Worm (Caenorhabditis elegans): ENCODE data around the gene dylt-3.

dylt-3 gene

DNA sequence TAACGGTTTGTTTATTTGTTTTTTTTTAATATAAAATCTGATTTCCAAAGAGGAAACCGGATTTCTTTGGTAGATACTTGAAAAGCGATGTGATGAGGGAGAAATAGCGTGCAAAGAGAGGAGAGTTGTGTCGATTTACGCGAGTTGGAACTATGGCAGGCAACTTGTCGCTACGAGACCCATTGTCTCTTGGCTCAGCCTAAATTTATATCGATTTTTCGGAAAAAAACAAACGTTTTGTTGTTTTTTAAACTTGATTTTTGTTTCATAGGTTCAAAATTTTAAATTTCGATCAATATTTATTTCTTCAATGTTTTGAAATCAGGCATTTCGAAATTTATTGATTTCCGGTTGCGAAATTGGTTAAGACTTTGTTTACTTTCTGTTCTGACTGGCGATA is 34.9 kb downstream of the dylt-3 start, which contains the start of gene M110.3:
TSS of gene M110.3 (minus strand) at position 184 of the 400 bp plus-strand sequence.
- TF ChIP-seq nhr-237 (tag; optimal IDR thresholded peaks at IDR 0.05) = peak; percentile 49
- TF ChIP-seq bed-3 (GFP tag; optimal IDR thresholded peaks at IDR 0.05) = no peak
- TF ChIP-seq drap-1 (GFP tag; optimal IDR thresholded peaks at IDR 0.05) = no peak
- no peak for TF ChIP-seq ceh-43 (GFP tag; optimal IDR thresholded peaks at IDR 0.05)
- TF ChIP-seq elt-1 (tag; optimal IDR thresholded peaks at IDR 0.05; ENCODE audit: borderline replicate concordance, insufficient read depth) = no peak
- peak; percentile 77 for TF ChIP-seq ces-1 (GFP tag; optimal IDR thresholded peaks at IDR 0.05)
- no peak for TF ChIP-seq sptf-1 (tag; optimal IDR thresholded peaks at IDR 0.05)
- TF ChIP-seq pha-4 (tag; optimal IDR thresholded peaks at IDR 0.05) = peak; percentile 22
- TF ChIP-seq flh-1 (GFP tag; optimal IDR thresholded peaks at IDR 0.05) = no peak
- TF ChIP-seq nhr-28 (tag; optimal IDR thresholded peaks at IDR 0.05) = no peak
- no peak for TF ChIP-seq nhr-76 (tag; optimal IDR thresholded peaks at IDR 0.05)
- no peak for TF ChIP-seq cnd-1 (tag; optimal IDR thresholded peaks at IDR 0.05)
- no peak for TF ChIP-seq ztf-11 (tag; optimal IDR thresholded peaks at IDR 0.05)
- no peak for TF ChIP-seq unc-62 (GFP tag; optimal IDR thresholded peaks at IDR 0.05)
- no peak for TF ChIP-seq mab-5 (tag; optimal IDR thresholded peaks at IDR 0.05)
- TF ChIP-seq ham-2 (GFP tag; optimal IDR thresholded peaks at IDR 0.05) = no peak
- TF ChIP-seq snpc-4 (tag; optimal IDR thresholded peaks at IDR 0.05) = no peak
- no peak for TF ChIP-seq mls-2 (tag; optimal IDR thresholded peaks at IDR 0.05)
- no peak for TF ChIP-seq sem-2 (GFP tag; optimal IDR thresholded peaks at IDR 0.05)
- TF ChIP-seq lsy-2 (tag; optimal IDR thresholded peaks at IDR 0.05) = peak; percentile 26
- TF ChIP-seq lin-32 (GFP tag; optimal IDR thresholded peaks at IDR 0.05) = no peak
- no peak for TF ChIP-seq ceh-83 (GFP tag; optimal IDR thresholded peaks at IDR 0.05)
- peak; percentile 40 for TF ChIP-seq ceh-39 (tag; optimal IDR thresholded peaks at IDR 0.05)
- TF ChIP-seq nhr-12 (tag; optimal IDR thresholded peaks at IDR 0.05) = no peak
- TF ChIP-seq mep-1 (tag; optimal IDR thresholded peaks at IDR 0.05) = peak; percentile 72
- no peak for TF ChIP-seq M03D4.4 (tag; optimal IDR thresholded peaks at IDR 0.05)
- TF ChIP-seq blmp-1 (tag; optimal IDR thresholded peaks at IDR 0.05) = no peak
- no peak for TF ChIP-seq tbx-8 (GFP tag; optimal IDR thresholded peaks at IDR 0.05)
- TF ChIP-seq nhr-2 (tag; optimal IDR thresholded peaks at IDR 0.05) = no peak
- TF ChIP-seq lin-13 (tag; optimal IDR thresholded peaks at IDR 0.05) = no peak
- peak; percentile 20 for TF ChIP-seq hlh-1 (tag; optimal IDR thresholded peaks at IDR 0.05)
- peak; percentile 41 for TF ChIP-seq unc-120 (tag; optimal IDR thresholded peaks at IDR 0.05; ENCODE audit: poor library complexity, severe bottlenecking)
- no peak for TF ChIP-seq elt-3 (tag; optimal IDR thresholded peaks at IDR 0.05)

DNA sequence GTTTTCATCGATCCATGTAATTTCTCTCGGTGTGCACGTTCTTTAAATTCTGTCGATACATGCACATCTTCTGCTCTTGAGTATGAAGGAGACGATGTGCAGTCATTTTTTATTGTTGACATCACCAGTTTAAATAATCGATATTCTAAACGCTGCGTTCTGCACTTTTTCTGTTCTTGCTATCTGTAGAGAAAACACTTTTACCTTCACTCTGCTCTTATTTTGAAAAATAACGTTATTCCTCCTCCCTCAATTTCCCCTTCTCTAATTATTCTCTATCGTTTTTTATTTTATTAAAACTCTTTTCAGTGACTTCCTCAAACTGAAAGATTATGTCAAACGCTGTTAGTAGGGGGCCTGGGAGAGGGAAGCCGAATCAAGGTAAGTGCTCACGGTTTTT is 35.4 kb downstream of the dylt-3 start, which contains the start of gene ifg-1:
TSS of gene ifg-1 (plus strand) at position 301 of the 400 bp plus-strand sequence.
- TF ChIP-seq nhr-76 (tag; optimal IDR thresholded peaks at IDR 0.05) (no peak), zip-8 (tag; optimal IDR thresholded peaks at IDR 0.05) (no peak), tbx-8 (GFP tag; optimal IDR thresholded peaks at IDR 0.05) (no peak), ceh-83 (GFP tag; optimal IDR thresholded peaks at IDR 0.05) (no peak), sptf-1 (tag; optimal IDR thresholded peaks at IDR 0.05) (no peak), nhr-237 (tag; optimal IDR thresholded peaks at IDR 0.05) (no peak)

DNA sequence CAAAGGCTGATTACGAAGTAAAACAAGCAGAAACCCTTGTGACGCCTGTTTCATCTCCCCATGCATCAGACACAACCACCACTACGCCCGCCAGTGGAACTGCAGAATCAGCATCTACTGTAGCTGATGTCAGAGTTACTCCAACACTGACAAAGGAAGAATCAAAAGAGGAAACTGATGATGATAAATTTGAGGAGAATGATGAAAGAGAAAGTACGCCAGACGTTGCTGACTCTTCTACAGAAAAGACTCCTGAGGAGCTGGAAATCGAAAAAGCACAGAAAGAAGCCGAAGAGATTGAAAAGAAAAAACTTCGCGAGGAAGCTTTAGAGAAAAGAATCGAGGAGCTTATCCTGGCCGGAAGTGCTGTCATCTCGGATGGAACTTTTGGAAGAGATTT is 36.7 kb downstream of the dylt-3 start:
- TF ChIP-seq tbx-8 (GFP tag; optimal IDR thresholded peaks at IDR 0.05) = no peak
- TF ChIP-seq nhr-28 (tag; optimal IDR thresholded peaks at IDR 0.05) = no peak
- TF ChIP-seq flh-1 (GFP tag; optimal IDR thresholded peaks at IDR 0.05) = no peak
- TF ChIP-seq lin-32 (GFP tag; optimal IDR thresholded peaks at IDR 0.05) = no peak
- no peak for TF ChIP-seq elt-1 (tag; optimal IDR thresholded peaks at IDR 0.05; ENCODE audit: borderline replicate concordance, insufficient read depth)
- no peak for TF ChIP-seq nhr-76 (tag; optimal IDR thresholded peaks at IDR 0.05)
- no peak for TF ChIP-seq nhr-237 (tag; optimal IDR thresholded peaks at IDR 0.05)
- TF ChIP-seq ztf-11 (tag; optimal IDR thresholded peaks at IDR 0.05) = no peak
- no peak for TF ChIP-seq mab-5 (tag; optimal IDR thresholded peaks at IDR 0.05)
- TF ChIP-seq blmp-1 (tag; optimal IDR thresholded peaks at IDR 0.05) = no peak
- TF ChIP-seq snpc-4 (tag; optimal IDR thresholded peaks at IDR 0.05) = no peak
- no peak for TF ChIP-seq M03D4.4 (tag; optimal IDR thresholded peaks at IDR 0.05)
- TF ChIP-seq ham-2 (GFP tag; optimal IDR thresholded peaks at IDR 0.05) = no peak
- no peak for TF ChIP-seq mep-1 (tag; optimal IDR thresholded peaks at IDR 0.05)

DNA sequence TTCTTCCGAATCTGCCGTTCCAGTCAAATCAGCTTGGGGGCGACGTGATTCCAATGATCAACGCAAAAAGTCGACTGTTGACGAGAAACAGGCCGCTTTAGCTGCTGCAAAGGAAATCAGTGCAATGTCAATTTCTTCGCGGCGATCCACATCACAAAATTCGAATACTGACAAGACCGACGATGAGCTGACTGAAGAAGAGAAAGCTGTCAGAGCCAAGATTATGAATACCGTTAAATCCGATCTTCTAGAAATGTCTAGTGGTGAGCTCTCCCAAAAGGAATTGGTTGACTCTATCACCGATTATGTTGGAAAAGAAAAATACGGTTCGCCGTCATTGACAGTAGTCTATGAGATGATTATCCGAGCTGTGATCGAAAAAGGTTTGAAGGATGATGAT is 38.7 kb downstream of the dylt-3 start:
- TF ChIP-seq elt-1 (tag; optimal IDR thresholded peaks at IDR 0.05; ENCODE audit: borderline replicate concordance, insufficient read depth) (no peak), tbx-8 (GFP tag; optimal IDR thresholded peaks at IDR 0.05) (no peak), lin-32 (GFP tag; optimal IDR thresholded peaks at IDR 0.05) (no peak), flh-1 (GFP tag; optimal IDR thresholded peaks at IDR 0.05) (no peak), zip-8 (tag; optimal IDR thresholded peaks at IDR 0.05) (no peak), nhr-2 (tag; optimal IDR thresholded peaks at IDR 0.05) (no peak), nhr-237 (tag; optimal IDR thresholded peaks at IDR 0.05) (no peak), nhr-12 (tag; optimal IDR thresholded peaks at IDR 0.05) (no peak), pha-4 (tag; optimal IDR thresholded peaks at IDR 0.05) (no peak)

All from whole organism, mixed stage, embryonic.